Fruit fly (Drosophila melanogaster) whole organism, prepupa: ENCODE results near the gene Gk1.

Experiments used
- Blimp-1 ChIP-seq: fragments of 200-800 bp; sonication (Bioruptor generic); optimal IDR thresholded peaks from 3 replicates; lab custom pipeline; 2017; ENCODE audit warnings: missing biosample characterization, missing genetic modification characterization, mild to moderate bottlenecking, moderate library complexity, missing genetic modification reagents
- CG10631 ChIP-seq: fragments of 200-800 bp; sonication (Bioruptor generic); optimal IDR thresholded peaks from 2 replicates; lab custom pipeline; 2016; ENCODE audit warnings: missing biosample characterization, missing genetic modification characterization
- CG10669 ChIP-seq: fragments of 200-800 bp; sonication (Bioruptor generic); optimal IDR thresholded peaks from 3 replicates; lab custom pipeline; 2018; ENCODE audit warnings: missing biosample characterization, mild to moderate bottlenecking, missing genetic modification characterization, moderate library complexity
- CG15336 ChIP-seq: fragments of 200-800 bp; sonication (Bioruptor generic); IDR thresholded peaks from 2 replicates; pipeline ENCODE4 v1.3.6; 2022; ENCODE audit warnings: missing biosample characterization, missing genetic modification characterization
- CG3032 ChIP-seq: fragments of 200-800 bp; optimal IDR thresholded peaks from 2 replicates; lab custom pipeline; 2019; ENCODE audit warnings: missing biosample characterization, mild to moderate bottlenecking, missing genetic modification characterization, moderate library complexity
- CG3919 ChIP-seq: fragments of 200-800 bp; sonication (Bioruptor generic); optimal IDR thresholded peaks from 3 replicates; lab custom pipeline; 2016; ENCODE audit warnings: missing biosample characterization, missing genetic modification characterization
- CG4318 ChIP-seq: fragments of 200-800 bp; sonication (Bioruptor generic); optimal IDR thresholded peaks from 3 replicates; lab custom pipeline; 2017; ENCODE audit warnings: missing biosample characterization, mild to moderate bottlenecking, missing genetic modification characterization
- CG6276 ChIP-seq: fragments of 200-800 bp; sonication (Bioruptor generic); optimal IDR thresholded peaks from 2 replicates; lab custom pipeline; 2017; ENCODE audit warnings: missing biosample characterization, mild to moderate bottlenecking, missing genetic modification characterization
- CG6808 ChIP-seq: fragments of 200-800 bp; sonication (Bioruptor generic); optimal IDR thresholded peaks from 3 replicates; lab custom pipeline; 2017; ENCODE audit warnings: missing biosample characterization, missing genetic modification characterization, mild to moderate bottlenecking, moderate library complexity, missing genetic modification reagents
- CG7368 ChIP-seq: fragments of 200-800 bp; sonication (Bioruptor generic); optimal IDR thresholded peaks from 3 replicates; lab custom pipeline; 2016; ENCODE audit warnings: missing biosample characterization, missing genetic modification characterization
- CG8119 ChIP-seq: fragments of 200-800 bp; sonication (Bioruptor generic); IDR thresholded peaks from 3 replicates; pipeline ENCODE4 v1.3.6; 2022; ENCODE audit warnings: missing biosample characterization, missing genetic modification characterization
- CG9139 ChIP-seq: fragments of 200-800 bp; sonication (Bioruptor generic); optimal IDR thresholded peaks from 3 replicates; lab custom pipeline; 2017; ENCODE audit warnings: missing biosample characterization, mild to moderate bottlenecking, missing genetic modification characterization
- Eip75B ChIP-seq: fragments of 200-800 bp; sonication (Bioruptor generic); optimal IDR thresholded peaks from 3 replicates; lab custom pipeline; 2016; ENCODE audit warnings: missing biosample characterization, missing genetic modification characterization
- Eip78C ChIP-seq: fragments of 200-800 bp; sonication (Bioruptor generic); peaks from one replicate; lab custom pipeline; 2016; ENCODE audit warnings: missing biosample characterization, missing genetic modification characterization
- Ets21C ChIP-seq: fragments of 200-800 bp; sonication (Bioruptor generic); optimal IDR thresholded peaks from 3 replicates; lab custom pipeline; 2016; ENCODE audit warnings: missing biosample characterization, missing genetic modification characterization
- Ets96B ChIP-seq: fragments of 200-800 bp; optimal IDR thresholded peaks from 2 replicates; lab custom pipeline; 2019; ENCODE audit warnings: missing biosample characterization, mild to moderate bottlenecking, missing genetic modification characterization, moderate library complexity
- Gug ChIP-seq: fragments of 200-800 bp; sonication (Bioruptor generic); IDR thresholded peaks from 2 replicates; pipeline ENCODE4 v1.3.6; 2022; ENCODE audit warnings: missing biosample characterization, missing genetic modification characterization
- Hr39 ChIP-seq: fragments of 200-800 bp; sonication (Bioruptor generic); optimal IDR thresholded peaks from 2 replicates; lab custom pipeline; 2016; ENCODE audit warnings: missing biosample characterization, missing genetic modification characterization
- Hr4 ChIP-seq: fragments of 200-800 bp; sonication (Bioruptor generic); optimal IDR thresholded peaks from 3 replicates; lab custom pipeline; 2016; ENCODE audit warnings: missing biosample characterization, missing genetic modification characterization
- Sox102F ChIP-seq: fragments of 200-800 bp; sonication (Bioruptor generic); optimal IDR thresholded peaks from 2 replicates; lab custom pipeline; 2016; ENCODE audit warnings: missing biosample characterization, mild to moderate bottlenecking, missing genetic modification characterization
- Sox15 ChIP-seq: fragments of 200-800 bp; sonication (Bioruptor generic); optimal IDR thresholded peaks from 3 replicates; lab custom pipeline; 2016; ENCODE audit warnings: missing biosample characterization, missing genetic modification characterization
- achi ChIP-seq: fragments of 200-800 bp; sonication (Bioruptor generic); optimal IDR thresholded peaks from 3 replicates; lab custom pipeline; 2016; ENCODE audit warnings: missing biosample characterization, missing genetic modification characterization
- cyc ChIP-seq: fragments of 200-800 bp; sonication (Bioruptor generic); optimal IDR thresholded peaks from 3 replicates; lab custom pipeline; 2016; ENCODE audit warnings: missing biosample characterization, missing genetic modification characterization
- eg ChIP-seq: fragments of 200-800 bp; sonication (Bioruptor generic); IDR thresholded peaks from 3 replicates; pipeline ENCODE4 v1.3.6; 2022; ENCODE audit warnings: missing biosample characterization, missing genetic modification characterization
- fkh ChIP-seq: fragments of 200-800 bp; sonication (Bioruptor generic); optimal IDR thresholded peaks from 3 replicates; lab custom pipeline; 2017; ENCODE audit warnings: missing biosample characterization, mild to moderate bottlenecking, missing genetic modification characterization, moderate library complexity
- lz ChIP-seq: fragments of 200-800 bp; sonication (Bioruptor generic); optimal IDR thresholded peaks from 3 replicates; lab custom pipeline; 2016; ENCODE audit warnings: missing biosample characterization, missing genetic modification characterization
- spab ChIP-seq: fragments of 200-800 bp; sonication (Bioruptor generic); optimal IDR thresholded peaks from 2 replicates; lab custom pipeline; 2017; ENCODE audit warnings: missing biosample characterization, mild to moderate bottlenecking, missing genetic modification characterization, missing genetic modification reagents
- ss ChIP-seq, 2 experiments: fragments of 200-800 bp; sonication (Bioruptor generic); optimal IDR thresholded peaks; 2 replicates in 1 of 2; 3 replicates in 1 of 2; lab custom pipeline; 2017 to 2018; ENCODE audit warnings: mild to moderate bottlenecking in 2 of 2, missing biosample characterization in 2 of 2, missing genetic modification characterization in 2 of 2, moderate library complexity in 1 of 2
- svp ChIP-seq: fragments of 200-800 bp; sonication (Bioruptor generic); peaks from one replicate; lab custom pipeline; 2016; ENCODE audit warnings: missing biosample characterization, missing genetic modification characterization
- topi ChIP-seq: fragments of 200-800 bp; sonication (Bioruptor generic); optimal IDR thresholded peaks from 3 replicates; lab custom pipeline; 2016; ENCODE audit warnings: missing biosample characterization, missing genetic modification characterization

Gk1 gene

dm6 chr3L:223019-223902 lies 17.6 kb upstream of the Gk1 start, which contains the start of the genes pyx and CG33229 (continued):
- TF ChIP-seq spab (GFP tag; lab: Kevin White, UChicago) (peak; percentile 56), Ets96B (tag; lab: Kevin White, UChicago) (peak; percentile 70), CG8119 (GFP tag; lab: Robert Waterston, UW) (peak; percentile 74), CG3032 (tag; lab: Kevin White, UChicago) (peak; percentile 81), CG10669 (GFP tag; lab: Kevin White, UChicago) (peak; percentile 72), CG6276 (GFP tag; lab: Kevin White, UChicago) (peak; percentile 74), CG10631 (peak; percentile 86), achi (GFP tag; lab: Kevin White, UChicago) (peak; percentile 78), Sox102F (GFP tag; lab: Kevin White, UChicago) (peak; percentile 74), CG9139 (GFP tag; lab: Kevin White, UChicago) (no peak)
- TF ChIP-seq, all 60 proteins: peak for 51

dm6 chr3L:217480-218118 lies 12.0 kb upstream of the Gk1 start, which contains the start of gene CG13877:
Gene CG13877, plus strand, starts transcription at chr3L:218068.
- TF ChIP-seq CG3919 (GFP tag; lab: Kevin White, UChicago) (no peak), CG10631 (no peak), Ets21C (GFP tag; lab: Kevin White, UChicago) (no peak), svp (GFP tag; lab: Kevin White, UChicago) (peak; percentile 92)
- TF ChIP-seq, all 60 proteins: peak for 1

dm6 chr3L:216325-216724 lies 10.7 kb upstream of the Gk1 start, which contains the start of gene Kaz1-ORFB:
Gene Kaz1-ORFB, plus strand, starts transcription at chr3L:216625.
- TF ChIP-seq Sox15 (GFP tag; lab: Kevin White, UChicago): no peak
- no peak for TF ChIP-seq cyc (GFP tag; lab: Kevin White, UChicago)
- TF ChIP-seq CG3919 (GFP tag; lab: Kevin White, UChicago): no peak
- no peak for TF ChIP-seq Eip75B
- TF ChIP-seq Hr4 (GFP tag; lab: Kevin White, UChicago): no peak
- TF ChIP-seq Ets96B (tag; lab: Kevin White, UChicago): no peak
- no peak for TF ChIP-seq topi (GFP tag; lab: Kevin White, UChicago)

dm6 chr3L:212520-212919 lies 6.9 kb upstream of the Gk1 start, which contains the start of the genes thoc7 and Dis3l2:
Gene thoc7, minus strand, starts transcription at chr3L:212687.
Gene Dis3l2, plus strand, starts transcription at chr3L:212709.
- TF ChIP-seq CG7368 (no peak), Eip78C (GFP tag; lab: Kevin White, UChicago) (no peak), Blimp-1 (GFP tag; lab: Kevin White, UChicago) (no peak), eg (GFP tag; lab: Robert Waterston, UW) (no peak), CG4318 (GFP tag; lab: Kevin White, UChicago) (no peak), achi (GFP tag; lab: Kevin White, UChicago) (no peak), Gug (no peak)

dm6 chr3L:211200-211599 lies 5.6 kb upstream of the Gk1 start, which contains the start of gene Prp4k:
Gene Prp4k, minus strand, starts transcription at chr3L:211457.
- TF ChIP-seq CG15336 (GFP tag; lab: Robert Waterston, UW) (peak; percentile 27; the same call in 1 of the 2 replicates), topi (GFP tag; lab: Kevin White, UChicago) (no peak), CG9139 (GFP tag; lab: Kevin White, UChicago) (no peak), CG3032 (tag; lab: Kevin White, UChicago) (peak; percentile 20)

- TF ChIP-seq Hr4 (GFP tag; lab: Kevin White, UChicago): no peak
- TF ChIP-seq CG7368: no peak
- peak; percentile 14 for TF ChIP-seq CG6808 (GFP tag; lab: Kevin White, UChicago)
- no peak for TF ChIP-seq Hr39 (GFP tag; lab: Kevin White, UChicago)
- TF ChIP-seq fkh (GFP tag; lab: Kevin White, UChicago): peak; percentile 71
- no peak for TF ChIP-seq eg (GFP tag; lab: Robert Waterston, UW)
- peak in 1 of 2 experiments; percentile 46 for TF ChIP-seq ss (GFP tag; optimal IDR thresholded peaks at IDR 0.05; lab: Kevin White, UChicago)
- TF ChIP-seq svp (GFP tag; lab: Kevin White, UChicago): peak; percentile 74
- no peak for TF ChIP-seq lz (GFP tag; lab: Kevin White, UChicago)
Observed at dm6 chr3L:203536-204135, 2.0 kb downstream of the Gk1 start, which contains the start of gene NitFhit. Gene NitFhit, plus strand, starts transcription at chr3L:203730.
